Fruit fly (Drosophila melanogaster): ENCODE measurements around the gene CG11444.
A peak's percentile ranks its signal among the peaks of the same experiment; 100 is the strongest.

Gene CG11444

DNA sequence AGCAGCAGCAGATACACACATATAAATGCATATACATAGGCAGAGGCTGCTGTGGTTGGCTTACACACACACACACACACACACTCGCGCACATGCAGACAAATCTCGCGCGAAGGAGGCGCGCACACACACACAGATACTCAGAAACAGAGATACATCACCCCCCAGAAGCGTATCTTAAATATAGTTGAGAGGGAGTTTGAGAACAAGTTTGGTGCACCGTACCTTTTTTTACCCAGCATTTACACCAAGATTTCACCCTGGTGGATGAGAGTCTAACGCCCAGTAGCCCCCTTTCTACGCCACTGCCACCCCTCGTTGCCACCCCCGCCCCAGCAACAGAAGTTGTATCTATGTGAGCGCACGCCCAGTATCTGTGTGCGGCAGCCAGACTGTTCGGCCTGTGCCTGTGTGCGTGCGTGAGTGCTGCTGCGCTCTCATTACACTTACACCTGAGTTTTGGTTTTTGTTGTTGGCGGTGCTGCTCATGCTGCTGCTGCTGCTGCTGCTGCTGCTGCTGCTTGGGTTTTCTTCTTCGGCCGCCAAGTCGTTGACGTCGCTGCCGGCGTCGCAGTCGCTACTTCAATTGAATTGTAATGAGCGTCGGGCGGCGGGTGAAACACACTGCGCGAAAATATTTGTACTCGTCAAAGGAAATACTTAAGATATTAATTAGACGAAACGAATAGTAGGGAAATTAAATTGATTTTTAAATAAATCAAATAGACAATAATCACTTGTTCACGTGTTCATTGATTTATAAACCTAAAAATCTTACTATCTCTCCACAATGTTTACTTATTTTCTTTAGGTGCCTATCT, 36.0 kb upstream of the CG11444 start (continued):
- TF ChIP-seq vnd (GFP tag; IDR thresholded peaks at IDR 0.05; ENCODE audit: partially characterized antibody) = no peak
- TF ChIP-seq ro (GFP tag; IDR thresholded peaks at IDR 0.05) = peak; percentile 84
- TF ChIP-seq CG6689 (GFP tag; IDR thresholded peaks at IDR 0.05) = peak; percentile 90
- peak; percentile 76 for TF ChIP-seq CG17829 (tag; optimal IDR thresholded peaks at IDR 0.05)
- TF ChIP-seq fd64A (GFP tag; optimal IDR thresholded peaks at IDR 0.05) = peak; percentile 51
- peak; percentile 50 for TF ChIP-seq Hey (tag; optimal IDR thresholded peaks at IDR 0.05)
- peak; percentile 31 for TF ChIP-seq CG13894 (tag; optimal IDR thresholded peaks at IDR 0.05)
- TF ChIP-seq z (GFP tag; IDR thresholded peaks at IDR 0.05) = no peak
- no peak for TF ChIP-seq pho (GFP tag; optimal IDR thresholded peaks at IDR 0.05)
- TF ChIP-seq Fer2 (tag; optimal IDR thresholded peaks at IDR 0.05) = peak; percentile 10
- peak; percentile 68 for TF ChIP-seq cwo (GFP tag; optimal IDR thresholded peaks at IDR 0.05)
- TF ChIP-seq Dek (tag; optimal IDR thresholded peaks at IDR 0.05) = peak; percentile 64
- no peak for TF ChIP-seq HLHmδ (GFP tag; optimal IDR thresholded peaks at IDR 0.05)
- peak; percentile 48 for TF ChIP-seq CG6854 (GFP tag; optimal IDR thresholded peaks at IDR 0.05)
- peak; percentile 49 for TF ChIP-seq CG4707 (GFP tag; optimal IDR thresholded peaks at IDR 0.05)
- no peak for TF ChIP-seq Lpt (GFP tag; optimal IDR thresholded peaks at IDR 0.05)
- TF ChIP-seq Mrtf (GFP tag; IDR thresholded peaks at IDR 0.05) = peak; percentile 87
- no peak for TF ChIP-seq C15 (GFP tag; IDR thresholded peaks at IDR 0.05)
- no peak for TF ChIP-seq CG2129 (GFP tag; IDR thresholded peaks at IDR 0.05; ENCODE audit: partially characterized antibody)
- TF ChIP-seq CG18262 (tag; optimal IDR thresholded peaks at IDR 0.05) = peak; percentile 82
- TF ChIP-seq klu (GFP tag; IDR thresholded peaks at IDR 0.05) = peak; percentile 78
- TF ChIP-seq CG1792 (GFP tag; optimal IDR thresholded peaks at IDR 0.05) = no peak
- TF ChIP-seq D19B (GFP tag; optimal IDR thresholded peaks at IDR 0.05) = peak; percentile 47
- TF ChIP-seq odd (GFP tag; optimal IDR thresholded peaks at IDR 0.05) = peak; percentile 33
- peak; percentile 66 for TF ChIP-seq twi (tag; optimal IDR thresholded peaks at IDR 0.05)
- peak; percentile 5 for TF ChIP-seq pzg (GFP tag; optimal IDR thresholded peaks at IDR 0.05)
- TF ChIP-seq Dfd (GFP tag; optimal IDR thresholded peaks at IDR 0.05) = no peak
- TF ChIP-seq rib (GFP tag; IDR thresholded peaks at IDR 0.05) = peak; percentile 23; the same call in 1 of the 2 replicates
- no peak for TF ChIP-seq psq (GFP tag; optimal IDR thresholded peaks at IDR 0.05)
- TF ChIP-seq CG15269 (tag; optimal IDR thresholded peaks at IDR 0.05) = peak; percentile 75
- peak; percentile 86 for TF ChIP-seq CG18599 (GFP tag; optimal IDR thresholded peaks at IDR 0.05)
- TF ChIP-seq zfh1 (GFP tag; IDR thresholded peaks at IDR 0.05) = peak; percentile 97
- TF ChIP-seq ham (GFP tag; IDR thresholded peaks at IDR 0.05) = peak; percentile 49; the same call in 1 of the 2 replicates
- peak; percentile 82 for TF ChIP-seq fd96Cb (tag; optimal IDR thresholded peaks at IDR 0.05)
- peak; percentile 73 for TF ChIP-seq CG18619 (GFP tag; optimal IDR thresholded peaks at IDR 0.05)
- peak; percentile 78 for TF ChIP-seq CG11085 (GFP tag; IDR thresholded peaks at IDR 0.05)
- peak; percentile 79 for TF ChIP-seq phol (tag; optimal IDR thresholded peaks at IDR 0.05)
- TF ChIP-seq Rfx (GFP tag; IDR thresholded peaks at IDR 0.05) = peak; percentile 93
- no peak for TF ChIP-seq CG18476 (GFP tag; optimal IDR thresholded peaks at IDR 0.05)
- TF ChIP-seq Tbp (GFP tag; optimal IDR thresholded peaks at IDR 0.05) = no peak
- TF ChIP-seq ssp (GFP tag; IDR thresholded peaks at IDR 0.05) = peak; percentile 83
- TF ChIP-seq CG6175 (GFP tag; IDR thresholded peaks at IDR 0.05) = peak; percentile 82
- peak; percentile 84 for TF ChIP-seq CG2712 (tag; optimal IDR thresholded peaks at IDR 0.05)
- TF ChIP-seq CG12071 (GFP tag; optimal IDR thresholded peaks at IDR 0.05) = peak; percentile 69
- TF ChIP-seq NK7.1 (GFP tag; optimal IDR thresholded peaks at IDR 0.05) = no peak
- TF ChIP-seq Hsf (GFP tag; optimal IDR thresholded peaks at IDR 0.05) = peak; percentile 50
- TF ChIP-seq Ada2b (GFP tag; IDR thresholded peaks at IDR 0.05) = peak; percentile 91
- peak; percentile 38 for TF ChIP-seq CG31365 (tag; optimal IDR thresholded peaks at IDR 0.05)
- peak; percentile 81 for TF ChIP-seq CG17359 (tag; optimal IDR thresholded peaks at IDR 0.05)

All from whole organism, embryonic.